Worm (Caenorhabditis elegans) whole organism, mixed stage, embryonic: ENCODE results near the gene ZK616.3.

Source experiments
- M03D4.4 ChIP-seq: sonication (generic microtip); optimal IDR thresholded peaks from 2 replicates; lab custom pipeline; 2017; ENCODE audit warnings: mild to moderate bottlenecking, missing genetic modification characterization, missing compliant biosample characterization
- bed-3 ChIP-seq: fragments of 200-800 bp; sonication (Bioruptor generic); optimal IDR thresholded peaks from 3 replicates; lab custom pipeline; 2018; ENCODE audit warnings: mild to moderate bottlenecking, missing genetic modification characterization, moderate library complexity, missing compliant biosample characterization
- blmp-1 ChIP-seq: fragments of 150-350 bp; optimal IDR thresholded peaks from 2 replicates; lab custom pipeline; 2014; ENCODE audit warnings: missing biosample characterization, missing genetic modification characterization
- ceh-39 ChIP-seq: fragments of 150-350 bp; optimal IDR thresholded peaks from 2 replicates; lab custom pipeline; 2014; ENCODE audit warnings: missing biosample characterization, missing genetic modification characterization
- ceh-43 ChIP-seq: fragments of 200-800 bp; sonication (Bioruptor generic); optimal IDR thresholded peaks from 2 replicates; lab custom pipeline; 2018; ENCODE audit warnings: mild to moderate bottlenecking, missing genetic modification characterization, moderate library complexity, missing compliant biosample characterization
- ceh-83 ChIP-seq: fragments of 200-800 bp; sonication (Bioruptor generic); optimal IDR thresholded peaks from 2 replicates; lab custom pipeline; 2018; ENCODE audit warnings: mild to moderate bottlenecking, missing genetic modification characterization, missing compliant biosample characterization
- ces-1 ChIP-seq: fragments of 150-350 bp; optimal IDR thresholded peaks from 2 replicates; lab custom pipeline; 2014; ENCODE audit warnings: missing biosample characterization, missing genetic modification reagents, missing genetic modification characterization
- cnd-1 ChIP-seq: fragments of 200-800 bp; sonication (Bioruptor generic); optimal IDR thresholded peaks from 2 replicates; lab custom pipeline; 2018; ENCODE audit warnings: mild to moderate bottlenecking, missing genetic modification characterization, missing compliant biosample characterization
- drap-1 ChIP-seq: fragments of 200-800 bp; sonication (Bioruptor generic); optimal IDR thresholded peaks from 3 replicates; lab custom pipeline; 2018; ENCODE audit warnings: mild to moderate bottlenecking, missing genetic modification characterization, missing compliant biosample characterization
- elt-1 ChIP-seq: sonication (generic microtip); optimal IDR thresholded peaks from 2 replicates; lab custom pipeline; 2017; ENCODE audit warnings: missing genetic modification characterization, mild to moderate bottlenecking, missing compliant biosample characterization, antibody characterized with exemption, moderate library complexity, borderline replicate concordance; ENCODE audit not compliant: insufficient read depth
- elt-3 ChIP-seq: fragments of 150-350 bp; optimal IDR thresholded peaks from 2 replicates; lab custom pipeline; 2014; ENCODE audit warnings: missing biosample characterization, missing genetic modification characterization
- flh-1 ChIP-seq: fragments of 200-800 bp; sonication (Bioruptor generic); optimal IDR thresholded peaks from 2 replicates; lab custom pipeline; 2018; ENCODE audit warnings: mild to moderate bottlenecking, missing genetic modification characterization, moderate library complexity, missing compliant biosample characterization
- ham-2 ChIP-seq: fragments of 200-800 bp; sonication (Bioruptor generic); optimal IDR thresholded peaks from 2 replicates; lab custom pipeline; 2018; ENCODE audit warnings: mild to moderate bottlenecking, missing genetic modification characterization, missing compliant biosample characterization
- hlh-1 ChIP-seq: fragments of 150-350 bp; optimal IDR thresholded peaks from 2 replicates; lab custom pipeline; 2014; ENCODE audit warnings: missing biosample characterization, missing genetic modification reagents, missing genetic modification characterization
- lin-13 ChIP-seq: fragments of 150-350 bp; optimal IDR thresholded peaks from 2 replicates; lab custom pipeline; 2014; ENCODE audit warnings: missing biosample characterization, missing genetic modification characterization
- lin-32 ChIP-seq: fragments of 200-800 bp; sonication (Bioruptor generic); optimal IDR thresholded peaks from 2 replicates; lab custom pipeline; 2018; ENCODE audit warnings: mild to moderate bottlenecking, missing genetic modification characterization, missing compliant biosample characterization
- lsy-2 ChIP-seq: fragments of 150-350 bp; optimal IDR thresholded peaks from 2 replicates; lab custom pipeline; 2014; ENCODE audit warnings: missing biosample characterization, missing genetic modification characterization
- mab-5 ChIP-seq: fragments of 150-350 bp; optimal IDR thresholded peaks from 2 replicates; lab custom pipeline; 2014; ENCODE audit warnings: missing biosample characterization, missing genetic modification characterization
- mep-1 ChIP-seq: fragments of 150-350 bp; optimal IDR thresholded peaks from 2 replicates; lab custom pipeline; 2017; ENCODE audit warnings: missing biosample characterization, missing genetic modification reagents, missing genetic modification characterization, inconsistent platforms
- mls-2 ChIP-seq: sonication (generic microtip); optimal IDR thresholded peaks from 2 replicates; lab custom pipeline; 2016; ENCODE audit warnings: mild to moderate bottlenecking, missing genetic modification characterization, moderate library complexity, missing compliant biosample characterization
- nhr-12 ChIP-seq: fragments of 150-350 bp; optimal IDR thresholded peaks from 2 replicates; lab custom pipeline; 2014; ENCODE audit warnings: missing biosample characterization, missing genetic modification characterization
- nhr-2 ChIP-seq: fragments of 150-350 bp; optimal IDR thresholded peaks from 2 replicates; lab custom pipeline; 2014; ENCODE audit warnings: missing biosample characterization, missing genetic modification characterization
- nhr-237 ChIP-seq: fragments of 150-350 bp; optimal IDR thresholded peaks from 2 replicates; lab custom pipeline; 2014; ENCODE audit warnings: missing biosample characterization, missing genetic modification characterization
- nhr-28 ChIP-seq: fragments of 150-350 bp; optimal IDR thresholded peaks from 2 replicates; lab custom pipeline; 2014; ENCODE audit warnings: missing biosample characterization, missing genetic modification characterization
- nhr-76 ChIP-seq: sonication (generic microtip); optimal IDR thresholded peaks from 2 replicates; lab custom pipeline; 2017; ENCODE audit warnings: missing biosample characterization, missing genetic modification characterization
- pha-4 ChIP-seq: fragments of 150-350 bp; optimal IDR thresholded peaks from 2 replicates; lab custom pipeline; 2018; ENCODE audit warnings: missing biosample characterization, missing genetic modification reagents, missing genetic modification characterization
- sem-2 ChIP-seq: fragments of 200-800 bp; sonication (Bioruptor generic); optimal IDR thresholded peaks from 2 replicates; lab custom pipeline; 2018; ENCODE audit warnings: mild to moderate bottlenecking, missing genetic modification characterization, missing compliant biosample characterization
- snpc-4 ChIP-seq: fragments of 150-350 bp; optimal IDR thresholded peaks from 2 replicates; lab custom pipeline; 2014; ENCODE audit warnings: missing biosample characterization, missing genetic modification characterization
- sptf-1 ChIP-seq: sonication (generic microtip); optimal IDR thresholded peaks from 2 replicates; lab custom pipeline; 2017; ENCODE audit warnings: mild to moderate bottlenecking, missing genetic modification characterization, moderate library complexity, missing compliant biosample characterization
- tbx-8 ChIP-seq: fragments of 200-800 bp; sonication (Bioruptor generic); optimal IDR thresholded peaks from 2 replicates; lab custom pipeline; 2018; ENCODE audit warnings: mild to moderate bottlenecking, missing genetic modification characterization, moderate library complexity, missing compliant biosample characterization
- unc-120 ChIP-seq: sonication (generic microtip); optimal IDR thresholded peaks from 2 replicates; lab custom pipeline; 2017; ENCODE audit warnings: missing genetic modification characterization, missing compliant biosample characterization; ENCODE audit not compliant: poor library complexity, severe bottlenecking
- unc-39 ChIP-seq: fragments of 150-350 bp; optimal IDR thresholded peaks from 2 replicates; lab custom pipeline; 2014; ENCODE audit warnings: missing biosample characterization, missing genetic modification characterization
- unc-62 ChIP-seq: fragments of 150-350 bp; optimal IDR thresholded peaks from 2 replicates; lab custom pipeline; 2014; ENCODE audit warnings: missing biosample characterization, missing genetic modification reagents, missing genetic modification characterization
- zip-8 ChIP-seq: fragments of 150-350 bp; optimal IDR thresholded peaks from 2 replicates; lab custom pipeline; 2014; ENCODE audit warnings: missing biosample characterization, missing genetic modification characterization
- ztf-11 ChIP-seq: fragments of 150-350 bp; optimal IDR thresholded peaks from 2 replicates; lab custom pipeline; 2014; ENCODE audit warnings: missing biosample characterization, missing genetic modification characterization

The ZK616.3 gene

DNA sequence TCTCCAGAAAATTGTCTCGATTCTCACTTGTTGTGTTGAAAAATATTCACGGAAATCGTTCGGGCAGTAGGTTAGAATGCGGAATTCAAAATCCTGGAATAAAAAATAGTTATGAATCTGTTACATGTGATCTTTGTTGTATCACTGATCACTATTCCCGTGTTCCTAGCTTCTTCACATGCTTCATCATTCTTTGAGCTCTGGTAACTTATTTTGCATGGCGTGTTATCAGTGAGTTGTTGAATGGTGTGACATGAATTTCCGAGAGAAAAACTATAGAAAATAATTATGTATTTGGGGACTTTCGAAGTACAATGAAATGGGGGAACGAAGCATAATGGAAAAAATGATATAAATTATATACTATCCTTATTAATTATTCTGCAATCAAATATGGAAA, 3.3 kb upstream of the ZK616.3 start:
- TF ChIP-seq lin-13 (tag; lab: Kevin White, UChicago) (no peak), nhr-237 (tag; lab: Kevin White, UChicago) (no peak), zip-8 (tag; lab: Kevin White, UChicago) (no peak), unc-120 (tag; lab: Kevin White, UChicago) (no peak), ceh-83 (GFP tag; lab: Kevin White, UChicago) (no peak), pha-4 (tag; lab: Kevin White, UChicago) (no peak), sem-2 (GFP tag; lab: Kevin White, UChicago) (no peak), M03D4.4 (tag; lab: Kevin White, UChicago) (no peak), lin-32 (GFP tag; lab: Kevin White, UChicago) (no peak), unc-62 (GFP tag; lab: Kevin White, UChicago) (no peak), sptf-1 (tag; lab: Kevin White, UChicago) (no peak), unc-39 (tag; lab: Kevin White, UChicago) (no peak), ztf-11 (no peak), ham-2 (GFP tag; lab: Kevin White, UChicago) (no peak), lsy-2 (tag; lab: Kevin White, UChicago) (no peak), snpc-4 (tag; lab: Kevin White, UChicago) (no peak), mls-2 (tag; lab: Kevin White, UChicago) (no peak)
- TF ChIP-seq, all 35 proteins: peak for 0

ce11 chrIV:5394687-5395086, 2.2 kb upstream of the ZK616.3 start, which contains the start of the genes perm-3 and swsn-6:
TSS of gene perm-3 (minus strand) at chrIV:5394804.
TSS of gene swsn-6 (plus strand) at chrIV:5395033.
- TF ChIP-seq ceh-83 (GFP tag; lab: Kevin White, UChicago) (no peak), unc-39 (tag; lab: Kevin White, UChicago) (no peak), tbx-8 (no peak), unc-62 (GFP tag; lab: Kevin White, UChicago) (no peak), bed-3 (GFP tag; lab: Kevin White, UChicago) (no peak), cnd-1 (peak; percentile 14), nhr-28 (tag; lab: Kevin White, UChicago) (no peak), ham-2 (GFP tag; lab: Kevin White, UChicago) (no peak), snpc-4 (tag; lab: Kevin White, UChicago) (no peak), ztf-11 (no peak), lin-13 (tag; lab: Kevin White, UChicago) (peak; percentile 88), sem-2 (GFP tag; lab: Kevin White, UChicago) (no peak), sptf-1 (tag; lab: Kevin White, UChicago) (no peak), ceh-39 (tag; lab: Kevin White, UChicago) (peak; percentile 49), mls-2 (tag; lab: Kevin White, UChicago) (no peak), M03D4.4 (tag; lab: Kevin White, UChicago) (no peak), mep-1 (tag; lab: Kevin White, UChicago) (peak; percentile 39), nhr-76 (no peak), elt-3 (tag; lab: Kevin White, UChicago) (no peak), lsy-2 (tag; lab: Kevin White, UChicago) (peak; percentile 65), ces-1 (peak; percentile 60), flh-1 (GFP tag; lab: Kevin White, UChicago) (no peak), unc-120 (tag; lab: Kevin White, UChicago) (no peak), elt-1 (tag; lab: Kevin White, UChicago) (no peak), nhr-12 (tag; lab: Kevin White, UChicago) (no peak), ceh-43 (GFP tag; lab: Kevin White, UChicago) (no peak), pha-4 (tag; lab: Kevin White, UChicago) (peak; percentile 58), nhr-2 (no peak), nhr-237 (tag; lab: Kevin White, UChicago) (no peak), lin-32 (GFP tag; lab: Kevin White, UChicago) (no peak), blmp-1 (tag; lab: Kevin White, UChicago) (no peak), drap-1 (no peak), zip-8 (tag; lab: Kevin White, UChicago) (no peak), mab-5 (no peak), hlh-1 (tag; lab: Kevin White, UChicago) (peak; percentile 28)

DNA sequence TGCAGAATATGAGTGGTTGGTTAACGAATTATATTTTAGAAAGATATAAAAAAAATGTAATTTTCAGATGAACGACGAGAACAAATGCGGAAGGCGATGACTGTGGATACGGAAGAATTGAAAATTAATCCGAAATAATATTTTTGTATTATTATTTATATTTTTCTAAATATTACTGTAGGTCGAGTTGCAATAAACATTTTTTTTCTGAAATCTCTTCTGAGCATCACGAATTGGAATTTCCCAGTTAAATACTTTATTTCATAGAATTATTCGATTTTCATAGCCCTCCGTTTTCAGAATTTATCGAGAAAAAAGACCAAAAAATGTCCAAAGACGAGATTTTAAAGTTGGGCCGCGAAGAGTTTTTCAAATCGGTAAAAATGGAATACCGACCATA, 670 bp downstream of the ZK616.3 start, which contains the start of gene ZK616.2:
Gene ZK616.2 (plus strand): TSS at position 301 of the 400 bp plus-strand sequence.
- TF ChIP-seq tbx-8 (no peak), ceh-83 (GFP tag; lab: Kevin White, UChicago) (no peak), nhr-76 (no peak), unc-39 (tag; lab: Kevin White, UChicago) (no peak)
- TF ChIP-seq, all 35 proteins: peak for 0
